Fruit fly (Drosophila melanogaster) whole organism, wandering third instar larva: ENCODE data around the gene sc.

Experiments used
- Abd-B ChIP-seq: fragments of >200 bp; optimal IDR thresholded peaks from 2 replicates; lab custom pipeline; 2017; ENCODE audit warnings: missing biosample characterization, missing genetic modification characterization
- CG32264 ChIP-seq: fragments of 200-800 bp; sonication (Bioruptor generic); optimal IDR thresholded peaks from 2 replicates; lab custom pipeline; 2016; ENCODE audit warnings: missing biosample characterization, missing genetic modification characterization
- CG9705 ChIP-seq: fragments of 200-800 bp; sonication (Bioruptor generic); optimal IDR thresholded peaks from 2 replicates; lab custom pipeline; 2018; ENCODE audit warnings: missing biosample characterization, mild to moderate bottlenecking, missing genetic modification characterization
- CrebA ChIP-seq: fragments of 200-800 bp; sonication (Bioruptor generic); optimal IDR thresholded peaks from 2 replicates; lab custom pipeline; 2016; ENCODE audit warnings: missing biosample characterization, mild to moderate bottlenecking, missing genetic modification characterization, borderline replicate concordance
- Dfd ChIP-seq: fragments of >200 bp; optimal IDR thresholded peaks from 2 replicates; lab custom pipeline; 2017; ENCODE audit warnings: missing biosample characterization, missing genetic modification characterization
- Dif ChIP-seq: fragments of 200-275, 200-300 bp; sonication (Bioruptor generic); optimal IDR thresholded peaks from 2 replicates; lab custom pipeline; 2018; ENCODE audit warnings: missing biosample characterization, missing genetic modification characterization; ENCODE audit not compliant: partially characterized antibody
- GATAd ChIP-seq: sonication (Bioruptor generic); optimal IDR thresholded peaks from 2 replicates; lab custom pipeline; 2016; ENCODE audit warnings: missing biosample characterization, missing genetic modification characterization
- HLH106 ChIP-seq: fragments of 200-800 bp; optimal IDR thresholded peaks from 3 replicates; lab custom pipeline; 2019; ENCODE audit warnings: missing biosample characterization, mild to moderate bottlenecking, missing genetic modification characterization, moderate library complexity
- Hnf4 ChIP-seq: fragments of 200-800 bp; sonication (Bioruptor generic); optimal IDR thresholded peaks from 2 replicates; lab custom pipeline; 2016; ENCODE audit warnings: missing biosample characterization, mild to moderate bottlenecking, missing genetic modification characterization
- Hr78 ChIP-seq: fragments of >200 bp; optimal IDR thresholded peaks from 2 replicates; lab custom pipeline; 2017; ENCODE audit warnings: missing biosample characterization, missing genetic modification characterization
- Hr83 ChIP-seq: fragments of 200-300 bp; sonication (Bioruptor generic); optimal IDR thresholded peaks from 2 replicates; lab custom pipeline; 2016; ENCODE audit warnings: missing biosample characterization, mild to moderate bottlenecking, missing genetic modification characterization, moderate library complexity; ENCODE audit not compliant: poor library complexity, severe bottlenecking
- Jra ChIP-seq: sonication (Bioruptor generic); optimal IDR thresholded peaks from 2 replicates; lab custom pipeline; 2016; ENCODE audit warnings: missing biosample characterization, missing genetic modification characterization
- Mio ChIP-seq: sonication (Bioruptor generic); optimal IDR thresholded peaks from 2 replicates; lab custom pipeline; 2016; ENCODE audit warnings: missing biosample characterization, missing genetic modification characterization
- Myc ChIP-seq: fragments of >200 bp; optimal IDR thresholded peaks from 2 replicates; lab custom pipeline; 2017
- N ChIP-seq: fragments of >200 bp; optimal IDR thresholded peaks from 2 replicates; lab custom pipeline; 2018; ENCODE audit warnings: missing biosample characterization, missing external identifiers, missing genetic modification characterization
- OdsH ChIP-seq: fragments of 200-800 bp; sonication (Bioruptor generic); optimal IDR thresholded peaks from 2 replicates; lab custom pipeline; 2016; ENCODE audit warnings: missing biosample characterization, mild to moderate bottlenecking, missing genetic modification characterization
- Rel ChIP-seq, 2 experiments: fragments of 200-800 bp; sonication (Bioruptor generic) in 1 of 2; optimal IDR thresholded peaks; 2 replicates in 1 of 2; 3 replicates in 1 of 2; lab custom pipeline; 2016 to 2019; ENCODE audit warnings: mild to moderate bottlenecking in 2 of 2, missing biosample characterization in 2 of 2, missing genetic modification characterization in 2 of 2, moderate library complexity in 1 of 2
- Sp1 ChIP-seq: fragments of 200-800 bp; sonication (Bioruptor generic); optimal IDR thresholded peaks from 3 replicates; lab custom pipeline; 2019; ENCODE audit warnings: missing biosample characterization, mild to moderate bottlenecking, missing genetic modification characterization, moderate library complexity
- Vsx2 ChIP-seq: fragments of 200-300, 225-300 bp; sonication (Bioruptor generic); optimal IDR thresholded peaks from 2 replicates; lab custom pipeline; 2018; ENCODE audit warnings: missing biosample characterization, missing genetic modification characterization; ENCODE audit not compliant: partially characterized antibody
- br ChIP-seq: fragments of 200-800 bp; sonication (Bioruptor generic); optimal IDR thresholded peaks from 2 replicates; lab custom pipeline; 2016; ENCODE audit warnings: missing biosample characterization, missing genetic modification characterization
- brk ChIP-seq: fragments of 200-800 bp; sonication (Bioruptor generic); optimal IDR thresholded peaks from 2 replicates; lab custom pipeline; 2016; ENCODE audit warnings: missing biosample characterization, mild to moderate bottlenecking, missing genetic modification characterization
- dl ChIP-seq, 2 experiments: fragments of 175-275, 200-275 bp in 1 of 2; fragments of 200-275 bp in 1 of 2; sonication (Bioruptor generic); optimal IDR thresholded peaks; lab custom pipeline; 2018; ENCODE audit warnings: mild to moderate bottlenecking in 2 of 2, missing biosample characterization in 2 of 2, missing genetic modification characterization in 2 of 2, moderate library complexity in 2 of 2; ENCODE audit not compliant: partially characterized antibody in 2 of 2, insufficient read depth in 1 of 2
- dmrt93B ChIP-seq: fragments of 200-800 bp; sonication (Bioruptor generic); optimal IDR thresholded peaks from 2 replicates; lab custom pipeline; 2018; ENCODE audit warnings: missing biosample characterization, mild to moderate bottlenecking, missing genetic modification characterization
- dsf ChIP-seq: sonication (Bioruptor generic); optimal IDR thresholded peaks from 2 replicates; lab custom pipeline; 2016; ENCODE audit warnings: missing biosample characterization, missing genetic modification characterization, borderline replicate concordance
- ey ChIP-seq: fragments of 200-800 bp; sonication (Bioruptor generic); optimal IDR thresholded peaks from 2 replicates; lab custom pipeline; 2016; ENCODE audit warnings: missing biosample characterization, missing genetic modification characterization
- foxo ChIP-seq, 2 experiments: fragments of 200-800 bp; sonication (Bioruptor generic); optimal IDR thresholded peaks; 2 replicates in 1 of 2; 3 replicates in 1 of 2; lab custom pipeline; 2016 to 2017; ENCODE audit warnings: missing biosample characterization in 2 of 2, missing genetic modification characterization in 2 of 2
- fru ChIP-seq: fragments of 200-800 bp; sonication (Bioruptor generic); optimal IDR thresholded peaks from 3 replicates; lab custom pipeline; 2016; ENCODE audit warnings: missing biosample characterization, mild to moderate bottlenecking, missing genetic modification characterization
- h ChIP-seq: fragments of 200-800 bp; sonication (Bioruptor generic); optimal IDR thresholded peaks from 3 replicates; lab custom pipeline; 2016; ENCODE audit warnings: missing biosample characterization, mild to moderate bottlenecking, missing genetic modification characterization
- jim ChIP-seq: fragments of 175-275, 200-325 bp; sonication (Bioruptor generic); optimal IDR thresholded peaks from 2 replicates; lab custom pipeline; 2016; ENCODE audit warnings: missing biosample characterization, mild to moderate bottlenecking, missing genetic modification characterization
- lola ChIP-seq: fragments of >200 bp; optimal IDR thresholded peaks from 2 replicates; lab custom pipeline; 2017; ENCODE audit warnings: missing biosample characterization, missing genetic modification characterization
- pan ChIP-seq: fragments of >200 bp; optimal IDR thresholded peaks from 2 replicates; lab custom pipeline; 2017
- psq ChIP-seq: fragments of 200-800 bp; sonication (Bioruptor generic); optimal IDR thresholded peaks from 3 replicates; lab custom pipeline; 2017; ENCODE audit warnings: missing biosample characterization, mild to moderate bottlenecking, missing genetic modification characterization, moderate library complexity
- rgr ChIP-seq: fragments of 200-800 bp; sonication (Bioruptor generic); optimal IDR thresholded peaks from 3 replicates; lab custom pipeline; 2016; ENCODE audit warnings: missing biosample characterization, mild to moderate bottlenecking, missing genetic modification characterization
- sage ChIP-seq: fragments of 200-800 bp; sonication (Bioruptor generic); optimal IDR thresholded peaks from 2 replicates; lab custom pipeline; 2016; ENCODE audit warnings: missing biosample characterization, mild to moderate bottlenecking, missing genetic modification characterization
- sv ChIP-seq: fragments of 200-800 bp; sonication (Bioruptor generic); optimal IDR thresholded peaks from 3 replicates; lab custom pipeline; 2016; ENCODE audit warnings: missing biosample characterization, missing genetic modification characterization
- tai ChIP-seq: sonication (Bioruptor generic); optimal IDR thresholded peaks from 2 replicates; lab custom pipeline; 2016; ENCODE audit warnings: missing biosample characterization, missing genetic modification characterization
- usp ChIP-seq: fragments of >200 bp; optimal IDR thresholded peaks from 2 replicates; lab custom pipeline; 2017; ENCODE audit warnings: missing biosample characterization, missing genetic modification characterization
- woc ChIP-seq: sonication (Bioruptor generic); optimal IDR thresholded peaks from 2 replicates; lab custom pipeline; 2016; ENCODE audit warnings: missing biosample characterization, mild to moderate bottlenecking, missing genetic modification characterization

sc gene

dm6 chrX:399732-400131, 3.9 kb downstream of the sc start:
- TF ChIP-seq h: no peak

- no peak for TF ChIP-seq CG9705 (GFP tag; lab: Kevin White, UChicago)
- no peak for TF ChIP-seq pan (lab: Kevin White, UChicago)
- TF ChIP-seq Myc (lab: Kevin White, UChicago): no peak
- TF ChIP-seq Jra (GFP tag; lab: Kevin White, UChicago): no peak
- no peak for TF ChIP-seq CG32264 (GFP tag; lab: Kevin White, UChicago)
- peak in 1 of 2 experiments; percentile 48 for TF ChIP-seq foxo (GFP tag; optimal IDR thresholded peaks at IDR 0.05; lab: Kevin White, UChicago)
- TF ChIP-seq sv (GFP tag; lab: Kevin White, UChicago): no peak
- peak; percentile 29 for TF ChIP-seq OdsH
- no peak for TF ChIP-seq dl (GFP tag; optimal IDR thresholded peaks at IDR 0.05; lab: Kevin White, UChicago; ENCODE audit: insufficient read depth in 1 of 2, partially characterized antibody in 2 of 2)
- no peak for TF ChIP-seq GATAd (GFP tag; lab: Kevin White, UChicago)
- no peak for TF ChIP-seq Dif
- TF ChIP-seq Mio: no peak
- peak; percentile 40 for TF ChIP-seq h
- no peak for TF ChIP-seq Abd-B (GFP tag; lab: Kevin White, UChicago)
- TF ChIP-seq Hnf4 (GFP tag; lab: Kevin White, UChicago): no peak
- no peak for TF ChIP-seq CrebA (GFP tag; lab: Kevin White, UChicago)
- peak; percentile 19 for TF ChIP-seq dmrt93B
- peak; percentile 58 for TF ChIP-seq fru
- TF ChIP-seq HLH106 (tag; lab: Kevin White, UChicago): peak; percentile 39
- no peak for TF ChIP-seq brk (GFP tag; lab: Kevin White, UChicago)
- no peak for TF ChIP-seq Hr83 (GFP tag; lab: Kevin White, UChicago)
- peak; percentile 47 for TF ChIP-seq ey (GFP tag; lab: Kevin White, UChicago)
- no peak for TF ChIP-seq dsf
- TF ChIP-seq Rel (GFP tag; optimal IDR thresholded peaks at IDR 0.05; lab: Kevin White, UChicago): no peak
- no peak for TF ChIP-seq Rel (tag; optimal IDR thresholded peaks at IDR 0.05; lab: Kevin White, UChicago)
- TF ChIP-seq br (GFP tag; lab: Kevin White, UChicago): peak; percentile 11
- TF ChIP-seq Dfd: no peak
- no peak for TF ChIP-seq lola (GFP tag; lab: Kevin White, UChicago)
- no peak for TF ChIP-seq tai
- TF ChIP-seq rgr (GFP tag; lab: Kevin White, UChicago): peak; percentile 19
- peak; percentile 11 for TF ChIP-seq psq (GFP tag; lab: Kevin White, UChicago)
- TF ChIP-seq sage: no peak
- TF ChIP-seq Vsx2: no peak
- TF ChIP-seq N: no peak
- peak; percentile 24 for TF ChIP-seq Sp1 (GFP tag; lab: Kevin White, UChicago)
- no peak for TF ChIP-seq Hr78 (GFP tag; lab: Kevin White, UChicago)
- no peak for TF ChIP-seq jim (GFP tag; lab: Kevin White, UChicago)
- peak; percentile 19 for TF ChIP-seq woc (GFP tag; lab: Kevin White, UChicago)
- no peak for TF ChIP-seq usp
Measured at dm6 chrX:406306-406705, 10.4 kb downstream of the sc start.

dm6 chrX:407455-407854, 11.6 kb downstream of the sc start:
- no peak for TF ChIP-seq fru
- TF ChIP-seq Hnf4 (GFP tag; lab: Kevin White, UChicago): no peak

- TF ChIP-seq OdsH (no peak), brk (GFP tag; lab: Kevin White, UChicago) (no peak), pan (lab: Kevin White, UChicago) (no peak), Hr78 (GFP tag; lab: Kevin White, UChicago) (no peak), Hr83 (GFP tag; lab: Kevin White, UChicago) (no peak), woc (GFP tag; lab: Kevin White, UChicago) (no peak), Myc (lab: Kevin White, UChicago) (no peak)
- TF ChIP-seq, all 38 proteins: peak for 0
Measured at dm6 chrX:409370-409769, 13.5 kb downstream of the sc start.
